Worm (Caenorhabditis elegans): ENCODE measurements around the gene nlp-7.

Gene nlp-7

DNA sequence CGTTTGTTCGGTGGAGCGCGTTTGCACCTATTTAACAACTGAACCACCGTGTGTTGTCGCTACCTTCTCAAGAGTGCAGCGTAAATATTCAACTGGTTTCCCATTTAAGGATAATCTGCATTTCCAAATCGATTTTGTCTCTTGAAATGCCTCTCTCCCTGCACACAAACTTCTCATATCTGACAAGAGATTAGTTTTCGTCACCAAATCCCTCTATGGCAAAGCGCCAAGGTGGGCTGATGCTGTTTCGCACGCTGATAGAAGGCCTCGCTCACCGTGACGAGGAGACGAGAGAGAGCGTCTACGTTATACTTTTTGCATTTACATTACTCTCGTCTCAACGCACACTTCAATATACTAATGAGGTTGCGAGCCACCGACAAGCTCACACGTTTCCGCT is 6.7 kb downstream of the nlp-7 start:
- TF ChIP-seq nhr-129 (tag; optimal IDR thresholded peaks at IDR 0.05) (no peak), Y55F3AM.14 (GFP tag; optimal IDR thresholded peaks at IDR 0.05) (no peak), unc-62 (GFP tag; optimal IDR thresholded peaks at IDR 0.05) (no peak), sma-9 (GFP tag; optimal IDR thresholded peaks at IDR 0.05) (no peak), sma-9 (tag; optimal IDR thresholded peaks at IDR 0.05) (no peak), nhr-237 (tag; optimal IDR thresholded peaks at IDR 0.05) (no peak), ztf-4 (tag; optimal IDR thresholded peaks at IDR 0.05) (no peak), gmeb-1 (tag; optimal IDR thresholded peaks at IDR 0.05) (no peak), dmd-4 (tag; optimal IDR thresholded peaks at IDR 0.05) (no peak), ztf-1 (GFP tag; conservative IDR thresholded peaks at IDR 0.05) (no peak), nhr-21 (tag; optimal IDR thresholded peaks at IDR 0.05) (no peak), sem-4 (tag; optimal IDR thresholded peaks at IDR 0.05) (no peak), sma-3 (GFP tag; optimal IDR thresholded peaks at IDR 0.05) (no peak), nhr-10 (tag; optimal IDR thresholded peaks at IDR 0.05) (no peak), C34F6.9 (tag; optimal IDR thresholded peaks at IDR 0.05) (no peak), nhr-6 (tag; optimal IDR thresholded peaks at IDR 0.05) (no peak), zag-1 (tag; optimal IDR thresholded peaks at IDR 0.05) (no peak)

DNA sequence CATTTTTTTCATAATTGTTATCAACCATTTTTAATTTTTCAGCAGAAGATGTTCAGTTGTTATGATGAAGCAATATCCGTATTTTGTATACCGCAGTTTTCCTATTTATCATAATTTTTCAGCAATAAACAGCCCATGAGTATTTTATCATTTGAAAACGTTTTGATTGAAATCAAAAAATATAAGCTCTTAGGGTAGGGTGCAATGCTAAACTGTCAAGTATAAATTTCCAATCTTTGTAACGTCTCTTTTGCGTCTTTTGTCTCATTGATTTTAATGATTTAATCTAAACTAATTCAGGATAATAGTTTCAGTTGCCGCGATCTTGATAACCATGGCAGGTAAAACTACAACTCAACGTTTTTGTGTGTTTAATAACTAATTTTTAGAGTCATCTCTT is 8.3 kb downstream of the nlp-7 start, which contains the start of gene F18E9.1:
F18E9.1 (plus strand) TSS at position 301 of the 400 bp plus-strand sequence.
- TF ChIP-seq sma-9 (GFP tag; optimal IDR thresholded peaks at IDR 0.05) (no peak), sma-9 (tag; optimal IDR thresholded peaks at IDR 0.05) (no peak), unc-39 (tag; optimal IDR thresholded peaks at IDR 0.05) (no peak), F13H6.1 (tag; optimal IDR thresholded peaks at IDR 0.05) (no peak), unc-62 (GFP tag; optimal IDR thresholded peaks at IDR 0.05) (no peak), egl-27 (tag; optimal IDR thresholded peaks at IDR 0.05) (no peak), peb-1 (tag; optimal IDR thresholded peaks at IDR 0.05) (no peak), alr-1 (tag; optimal IDR thresholded peaks at IDR 0.05) (no peak), ceh-16 (tag; optimal IDR thresholded peaks at IDR 0.05) (no peak), nhr-237 (tag; optimal IDR thresholded peaks at IDR 0.05) (no peak), nhr-12 (tag; optimal IDR thresholded peaks at IDR 0.05) (no peak), nhr-23 (tag; optimal IDR thresholded peaks at IDR 0.05) (no peak), zag-1 (tag; optimal IDR thresholded peaks at IDR 0.05) (no peak), nhr-6 (tag; optimal IDR thresholded peaks at IDR 0.05) (no peak), snpc-4 (tag; optimal IDR thresholded peaks at IDR 0.05) (no peak)

- no peak for TF ChIP-seq zag-1 (tag; optimal IDR thresholded peaks at IDR 0.05)
- TF ChIP-seq blmp-1 (tag; optimal IDR thresholded peaks at IDR 0.05; ENCODE audit: insufficient read depth), result no peak
- no peak for TF ChIP-seq dmd-4 (tag; optimal IDR thresholded peaks at IDR 0.05)
- TF ChIP-seq nhr-25 (tag; optimal IDR thresholded peaks at IDR 0.05), result no peak
- TF ChIP-seq elt-3 (tag; optimal IDR thresholded peaks at IDR 0.05), result no peak
- TF ChIP-seq mbf-1 (tag; optimal IDR thresholded peaks at IDR 0.05), result no peak
- TF ChIP-seq F13H6.1 (tag; optimal IDR thresholded peaks at IDR 0.05), result no peak
- TF ChIP-seq aly-2 (tag; optimal IDR thresholded peaks at IDR 0.05), result no peak
- no peak for TF ChIP-seq nhr-23 (tag; optimal IDR thresholded peaks at IDR 0.05)
- no peak for TF ChIP-seq ztf-11 (tag; optimal IDR thresholded peaks at IDR 0.05)
- no peak for TF ChIP-seq nhr-77 (tag; optimal IDR thresholded peaks at IDR 0.05)
- no peak for TF ChIP-seq nhr-129 (tag; optimal IDR thresholded peaks at IDR 0.05)
- no peak for TF ChIP-seq nhr-10 (tag; optimal IDR thresholded peaks at IDR 0.05)
- TF ChIP-seq ztf-1 (GFP tag; conservative IDR thresholded peaks at IDR 0.05), result no peak
- no peak for TF ChIP-seq nhr-12 (tag; optimal IDR thresholded peaks at IDR 0.05)
- TF ChIP-seq nhr-21 (tag; optimal IDR thresholded peaks at IDR 0.05), result no peak
- TF ChIP-seq unc-62 (GFP tag; optimal IDR thresholded peaks at IDR 0.05), result no peak
- no peak for TF ChIP-seq ztf-4 (tag; optimal IDR thresholded peaks at IDR 0.05)
- no peak for TF ChIP-seq lsy-2 (tag; optimal IDR thresholded peaks at IDR 0.05)
Observed at ce11 chrX:8602722-8603427, 9.9 kb downstream of the nlp-7 start.

ce11 chrX:8604160-8604559 is 11.2 kb downstream of the nlp-7 start:
- TF ChIP-seq elt-3 (tag; optimal IDR thresholded peaks at IDR 0.05), result no peak
- peak; percentile 16 for TF ChIP-seq sma-9 (GFP tag; optimal IDR thresholded peaks at IDR 0.05)
- TF ChIP-seq sma-9 (tag; optimal IDR thresholded peaks at IDR 0.05), result no peak
- TF ChIP-seq fos-1 (tag; optimal IDR thresholded peaks at IDR 0.05), result peak; percentile 45
